Fruit fly (Drosophila melanogaster) whole organism, embryonic: ENCODE measurements around the gene Bdp1.
A peak's percentile ranks its signal among the peaks of the same experiment; 100 is the strongest.

Experiments used
- Abd-B ChIP-seq: fragments of 200-800 bp; sonication (Bioruptor generic); optimal IDR thresholded peaks from 2 replicates; lab custom pipeline; 2018; ENCODE audit warnings: missing biosample characterization, mild to moderate bottlenecking, missing genetic modification characterization, moderate library complexity
- Antp ChIP-seq: fragments of 200-800 bp; sonication (Bioruptor generic); optimal IDR thresholded peaks from 3 replicates; lab custom pipeline; 2016; ENCODE audit warnings: missing biosample characterization, missing genetic modification characterization
- Atf3 ChIP-seq: fragments of 200-800 bp; sonication (Bioruptor generic); optimal IDR thresholded peaks from 3 replicates; lab custom pipeline; 2016; ENCODE audit warnings: missing biosample characterization, missing genetic modification characterization
- CG10366 ChIP-seq: fragments of 200-800 bp; sonication (Bioruptor generic); IDR thresholded peaks from 2 replicates; pipeline ENCODE4 v1.3.6; 2022; ENCODE audit warnings: missing biosample characterization, missing genetic modification characterization
- CG12299 ChIP-seq: fragments of 200-800 bp; sonication (Bioruptor generic); optimal IDR thresholded peaks from 2 replicates; lab custom pipeline; 2018; ENCODE audit warnings: missing biosample characterization, mild to moderate bottlenecking, missing genetic modification characterization
- CG14860 ChIP-seq: fragments of 200-800 bp; sonication (Bioruptor generic); IDR thresholded peaks from 3 replicates; pipeline ENCODE4 v1.3.6; 2022; ENCODE audit warnings: missing biosample characterization, missing genetic modification characterization; ENCODE audit not compliant: partially characterized antibody
- CG14965 ChIP-seq: fragments of 200-800 bp; sonication (Bioruptor generic); optimal IDR thresholded peaks from 2 replicates; lab custom pipeline; 2016; ENCODE audit warnings: missing biosample characterization, missing genetic modification characterization, borderline replicate concordance
- CG1602 ChIP-seq: fragments of 200-800 bp; sonication (Bioruptor generic); optimal IDR thresholded peaks from 3 replicates; lab custom pipeline; 2016; ENCODE audit warnings: missing biosample characterization, missing genetic modification characterization
- CG16779 ChIP-seq: fragments of 200-800 bp; sonication (Bioruptor generic); IDR thresholded peaks from 2 replicates; pipeline ENCODE4 v1.3.6; 2022; ENCODE audit warnings: missing biosample characterization, missing genetic modification characterization
- CG16815 ChIP-seq: fragments of 200-800 bp; sonication (Bioruptor generic); optimal IDR thresholded peaks from 3 replicates; lab custom pipeline; 2017; ENCODE audit warnings: missing biosample characterization, mild to moderate bottlenecking, missing genetic modification characterization
- CG18619 ChIP-seq: fragments of 200-800 bp; sonication (Bioruptor generic); optimal IDR thresholded peaks from 3 replicates; lab custom pipeline; 2017; ENCODE audit warnings: missing biosample characterization, mild to moderate bottlenecking, missing genetic modification characterization
- CG3838 ChIP-seq: fragments of 200-800 bp; sonication (Bioruptor generic); optimal IDR thresholded peaks from 3 replicates; lab custom pipeline; 2016; ENCODE audit warnings: missing biosample characterization, missing genetic modification characterization
- CG4328 ChIP-seq: fragments of 200-800 bp; sonication (Bioruptor generic); optimal IDR thresholded peaks from 3 replicates; lab custom pipeline; 2017; ENCODE audit warnings: missing biosample characterization, missing genetic modification reagents, missing genetic modification characterization
- CG4854 ChIP-seq: fragments of 200-800 bp; sonication (Bioruptor generic); optimal IDR thresholded peaks from 2 replicates; lab custom pipeline; 2016; ENCODE audit warnings: missing biosample characterization, missing genetic modification characterization, inconsistent platforms
- CG6689 ChIP-seq: fragments of 200-800 bp; sonication (Bioruptor generic); IDR thresholded peaks from 2 replicates; pipeline ENCODE4 v1.3.6; 2022; ENCODE audit warnings: missing biosample characterization, missing genetic modification characterization
- CG6765 ChIP-seq: fragments of 200-800 bp; sonication (Bioruptor generic); optimal IDR thresholded peaks from 3 replicates; lab custom pipeline; 2017; ENCODE audit warnings: missing biosample characterization, mild to moderate bottlenecking, missing genetic modification characterization
- CG6813 ChIP-seq: fragments of 200-800 bp; sonication (Bioruptor generic); optimal IDR thresholded peaks from 2 replicates; lab custom pipeline; 2017; ENCODE audit warnings: missing biosample characterization, missing genetic modification characterization, mild to moderate bottlenecking, moderate library complexity, missing genetic modification reagents
- D19A ChIP-seq: fragments of 200-800 bp; optimal IDR thresholded peaks from 3 replicates; lab custom pipeline; 2019; ENCODE audit warnings: missing biosample characterization, mild to moderate bottlenecking, missing genetic modification characterization, moderate library complexity
- Dbx ChIP-seq: fragments of 200-800 bp; sonication (Bioruptor generic); IDR thresholded peaks from 3 replicates; pipeline ENCODE4 v1.3.6; 2022; ENCODE audit warnings: missing biosample characterization, missing genetic modification characterization
- Dip2 ChIP-seq: fragments of 200-800 bp; sonication (Bioruptor generic); IDR thresholded peaks from 2 replicates; pipeline ENCODE4 v1.3.6; 2022; ENCODE audit warnings: missing biosample characterization, missing genetic modification characterization
- Eip74EF ChIP-seq, 2 experiments: fragments of 200-800 bp in 1 of 2; fragments of >200 bp in 1 of 2; sonication (Bioruptor generic) in 1 of 2; optimal IDR thresholded peaks; 2 replicates each; lab custom pipeline; 2017 to 2019; ENCODE audit warnings: missing biosample characterization in 2 of 2, missing genetic modification characterization in 2 of 2, mild to moderate bottlenecking in 1 of 2, moderate library complexity in 1 of 2
- Fer1 ChIP-seq: fragments of 200-800 bp; sonication (Bioruptor generic); optimal IDR thresholded peaks from 2 replicates; lab custom pipeline; 2017; ENCODE audit warnings: missing biosample characterization, mild to moderate bottlenecking, missing genetic modification characterization
- Fer2 ChIP-seq: fragments of 200-800 bp; sonication (Bioruptor generic); optimal IDR thresholded peaks from 2 replicates; lab custom pipeline; 2018; ENCODE audit warnings: missing biosample characterization, mild to moderate bottlenecking, missing genetic modification characterization, moderate library complexity
- Hmx ChIP-seq: fragments of 200-800 bp; sonication (Bioruptor generic); optimal IDR thresholded peaks from 2 replicates; lab custom pipeline; 2016; ENCODE audit warnings: missing biosample characterization, missing genetic modification characterization
- MTF-1 ChIP-seq: fragments of 200-800 bp; sonication (Bioruptor generic); optimal IDR thresholded peaks from 2 replicates; lab custom pipeline; 2018; ENCODE audit warnings: missing biosample characterization, mild to moderate bottlenecking, missing genetic modification characterization, borderline replicate concordance
- Max ChIP-seq: fragments of 200-800 bp; sonication (Bioruptor generic); optimal IDR thresholded peaks from 2 replicates; lab custom pipeline; 2016; ENCODE audit warnings: missing biosample characterization, mild to moderate bottlenecking, missing genetic modification characterization
- Myb ChIP-seq: fragments of 200-800 bp; sonication (Bioruptor generic); optimal IDR thresholded peaks from 2 replicates; lab custom pipeline; 2016; ENCODE audit warnings: missing biosample characterization, missing genetic modification characterization
- Poxn ChIP-seq: fragments of 200-800 bp; sonication (Bioruptor generic); IDR thresholded peaks from 2 replicates; pipeline ENCODE4 v1.3.6; 2022; ENCODE audit warnings: missing biosample characterization, missing genetic modification characterization
- Sry-β ChIP-seq: fragments of 200-800 bp; sonication (Bioruptor generic); optimal IDR thresholded peaks from 2 replicates; lab custom pipeline; 2018; ENCODE audit warnings: missing biosample characterization, mild to moderate bottlenecking, missing genetic modification characterization, moderate library complexity
- Vsx1 ChIP-seq: fragments of 200-800 bp; sonication (Bioruptor generic); optimal IDR thresholded peaks from 2 replicates; lab custom pipeline; 2017; ENCODE audit warnings: missing biosample characterization, mild to moderate bottlenecking, missing genetic modification characterization, missing genetic modification reagents
- YL-1 ChIP-seq: fragments of 200-800 bp; sonication (Bioruptor generic); optimal IDR thresholded peaks from 3 replicates; lab custom pipeline; 2017; ENCODE audit warnings: missing biosample characterization, mild to moderate bottlenecking, missing genetic modification characterization
- ab ChIP-seq: fragments of 200-800 bp; sonication (Bioruptor generic); optimal IDR thresholded peaks from 2 replicates; lab custom pipeline; 2016; ENCODE audit warnings: missing biosample characterization, missing genetic modification characterization
- corto ChIP-seq: fragments of 200-800 bp; sonication (Bioruptor generic); optimal IDR thresholded peaks from 2 replicates; lab custom pipeline; 2016; ENCODE audit warnings: missing biosample characterization, mild to moderate bottlenecking, missing genetic modification characterization, moderate library complexity
- dati ChIP-seq: fragments of 200-800 bp; sonication (Bioruptor generic); IDR thresholded peaks from 2 replicates; pipeline ENCODE4 v1.3.6; 2022; ENCODE audit warnings: missing biosample characterization, missing genetic modification characterization
- en ChIP-seq: fragments of 200-800 bp; sonication (Bioruptor generic); optimal IDR thresholded peaks from 2 replicates; lab custom pipeline; 2016; ENCODE audit warnings: missing biosample characterization, missing genetic modification characterization
- ewg ChIP-seq: fragments of 200-800 bp; sonication (Bioruptor generic); optimal IDR thresholded peaks from 3 replicates; lab custom pipeline; 2017; ENCODE audit warnings: mild to moderate bottlenecking, missing biosample characterization, missing genetic modification reagents, missing genetic modification characterization
- fd64A ChIP-seq: fragments of 200-800 bp; sonication (Bioruptor generic); optimal IDR thresholded peaks from 3 replicates; lab custom pipeline; 2018; ENCODE audit warnings: missing biosample characterization, mild to moderate bottlenecking, missing genetic modification characterization
- hkb ChIP-seq, 2 experiments: fragments of 200-800 bp in 1 of 2; fragments of >200 bp in 1 of 2; sonication (Bioruptor generic) in 1 of 2; IDR thresholded peaks in 1 of 2; optimal IDR thresholded peaks in 1 of 2; 2 replicates each; pipeline versions ENCODE4 v1.3.6 to Lab custom; 2017 to 2022; ENCODE audit warnings: missing biosample characterization in 1 of 2, missing genetic modification characterization in 1 of 2
- jing ChIP-seq: fragments of 200-800 bp; sonication (Bioruptor generic); optimal IDR thresholded peaks from 2 replicates; lab custom pipeline; 2018; ENCODE audit warnings: missing biosample characterization, mild to moderate bottlenecking, missing genetic modification characterization
- lab ChIP-seq: fragments of 200-800 bp; sonication (Bioruptor generic); optimal IDR thresholded peaks from 3 replicates; lab custom pipeline; 2017; ENCODE audit warnings: missing biosample characterization, missing genetic modification characterization, mild to moderate bottlenecking, moderate library complexity, missing genetic modification reagents
- org-1 ChIP-seq: fragments of 200-800 bp; sonication (Bioruptor generic); optimal IDR thresholded peaks from 2 replicates; lab custom pipeline; 2017; ENCODE audit warnings: missing biosample characterization, missing genetic modification characterization
- sens ChIP-seq: fragments of 200-800 bp; sonication (Bioruptor generic); peaks from one replicate; lab custom pipeline; 2016; ENCODE audit warnings: missing biosample characterization, missing genetic modification characterization
- sima ChIP-seq: fragments of 200-800 bp; sonication (Bioruptor generic); optimal IDR thresholded peaks from 2 replicates; lab custom pipeline; 2016; ENCODE audit warnings: missing biosample characterization, missing genetic modification characterization
- ssp ChIP-seq: fragments of 200-800 bp; sonication (Bioruptor generic); IDR thresholded peaks from 2 replicates; pipeline ENCODE4 v1.3.6; 2022; ENCODE audit warnings: missing biosample characterization, missing genetic modification characterization
- stwl ChIP-seq: fragments of 200-800 bp; sonication (Bioruptor generic); optimal IDR thresholded peaks from 3 replicates; lab custom pipeline; 2018; ENCODE audit warnings: missing biosample characterization, mild to moderate bottlenecking, missing genetic modification characterization, moderate library complexity
- unpg ChIP-seq: fragments of 200-800 bp; sonication (Bioruptor generic); optimal IDR thresholded peaks from 3 replicates; lab custom pipeline; 2018; ENCODE audit warnings: missing biosample characterization, mild to moderate bottlenecking, missing genetic modification characterization, moderate library complexity
- zfh1 ChIP-seq: fragments of 200-800 bp; sonication (Bioruptor generic); IDR thresholded peaks from 3 replicates; pipeline ENCODE4 v1.3.6; 2022; ENCODE audit warnings: missing biosample characterization, missing genetic modification characterization

The Bdp1 gene

DNA sequence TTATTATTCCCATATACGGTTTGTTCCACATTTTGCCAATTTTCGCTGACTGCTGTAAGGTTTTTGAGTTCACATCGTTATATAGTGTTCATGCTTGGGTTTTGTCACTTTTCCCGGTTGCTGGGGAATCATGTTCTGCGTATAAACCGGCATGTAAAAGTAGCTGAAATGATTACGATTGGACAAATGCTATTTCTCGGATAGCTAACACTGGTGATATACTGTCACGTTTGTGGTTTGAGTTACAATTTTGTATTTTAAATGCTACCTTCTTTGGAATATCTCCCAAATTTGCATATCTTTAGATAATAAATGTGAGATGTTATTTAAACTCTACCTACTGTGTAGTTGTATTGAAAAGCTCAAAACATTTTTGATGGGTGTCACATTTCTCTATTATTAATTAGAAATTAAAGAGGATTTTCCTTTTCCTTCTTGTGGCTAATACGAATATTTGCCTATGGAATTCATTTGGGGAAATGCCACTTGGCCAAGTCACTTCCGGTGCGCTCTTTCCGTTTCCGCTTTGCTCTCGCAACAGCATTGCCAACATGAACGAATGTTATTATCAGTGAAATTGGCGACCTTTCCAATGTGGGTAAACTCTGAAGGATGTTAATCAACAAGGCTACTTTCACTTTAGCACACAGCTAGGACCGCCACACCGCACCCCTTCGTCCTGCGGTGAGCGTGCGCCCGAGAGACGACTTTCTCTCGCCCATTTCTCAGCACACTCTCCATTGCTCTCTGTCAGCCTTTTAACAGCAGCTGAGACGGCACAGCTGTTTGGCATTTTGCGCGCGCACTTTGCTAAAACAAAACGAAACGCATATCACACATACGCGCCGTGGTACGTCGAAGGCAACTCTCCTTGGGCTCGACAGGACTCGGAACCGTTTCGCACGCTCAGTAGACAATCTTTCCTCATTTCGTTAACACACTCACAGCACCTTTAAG is 41.1 kb upstream of the Bdp1 start, which contains the start of the genes CG16956, CG42784 and CG43850 (continued):
- no peak for TF ChIP-seq stwl (tag; lab: Kevin White, UChicago)
- no peak for TF ChIP-seq CG1602 (GFP tag; lab: Kevin White, UChicago)
- TF ChIP-seq fd64A (GFP tag; lab: Kevin White, UChicago) = peak; percentile 17
- TF ChIP-seq lab = peak; percentile 94
- peak; percentile 63 for TF ChIP-seq CG4328
- TF ChIP-seq dati (GFP tag; lab: Robert Waterston, UW) = no peak
- TF ChIP-seq CG12299 (tag; lab: Kevin White, UChicago) = peak; percentile 82
- TF ChIP-seq ab (GFP tag; lab: Kevin White, UChicago) = no peak
- no peak for TF ChIP-seq Poxn (GFP tag; lab: Robert Waterston, UW)
- TF ChIP-seq sens (GFP tag; lab: Kevin White, UChicago) = peak; percentile 82
- TF ChIP-seq Atf3 = no peak
- no peak for TF ChIP-seq CG14965 (GFP tag; lab: Kevin White, UChicago)
- TF ChIP-seq Max (GFP tag; lab: Kevin White, UChicago) = no peak
- TF ChIP-seq ewg (GFP tag; lab: Kevin White, UChicago) = peak; percentile 89
- no peak for TF ChIP-seq D19A (tag; lab: Kevin White, UChicago)
- TF ChIP-seq CG3838 (GFP tag; lab: Kevin White, UChicago) = no peak
- peak; percentile 90 for TF ChIP-seq CG6765
- no peak for TF ChIP-seq CG6689 (GFP tag; lab: Robert Waterston, UW)
- TF ChIP-seq Sry-β = no peak
- TF ChIP-seq CG4854 (GFP tag; lab: Kevin White, UChicago) = no peak
- peak; percentile 55 for TF ChIP-seq YL-1
- TF ChIP-seq org-1 = peak; percentile 68
- TF ChIP-seq Antp (GFP tag; lab: Kevin White, UChicago) = no peak
- TF ChIP-seq CG16815 (GFP tag; lab: Kevin White, UChicago) = no peak
- no peak for TF ChIP-seq CG14860 (GFP tag; lab: Robert Waterston, UW)
- no peak for TF ChIP-seq CG10366
- TF ChIP-seq Dip2 (GFP tag; lab: Robert Waterston, UW) = no peak
- peak; percentile 67 for TF ChIP-seq unpg
- TF ChIP-seq Vsx1 (GFP tag; lab: Kevin White, UChicago) = peak; percentile 65
- no peak for TF ChIP-seq Myb
- TF ChIP-seq Hmx (GFP tag; lab: Kevin White, UChicago) = no peak
- TF ChIP-seq ssp (GFP tag; lab: Robert Waterston, UW) = no peak
- TF ChIP-seq CG6813 = peak; percentile 85
- TF ChIP-seq corto = no peak
- TF ChIP-seq sima (GFP tag; lab: Kevin White, UChicago) = no peak
- TF ChIP-seq zfh1 = no peak
- peak; percentile 84 for TF ChIP-seq MTF-1 (GFP tag; lab: Kevin White, UChicago)
- peak; percentile 46 for TF ChIP-seq Fer2
- peak; percentile 92 for TF ChIP-seq Fer1 (GFP tag; lab: Kevin White, UChicago)
- no peak for TF ChIP-seq en (GFP tag; lab: Kevin White, UChicago)
- no peak for TF ChIP-seq CG16779
- TF ChIP-seq CG18619 (GFP tag; lab: Kevin White, UChicago) = peak; percentile 69
- no peak for TF ChIP-seq Dbx (GFP tag; lab: Robert Waterston, UW)
- no peak for TF ChIP-seq jing (GFP tag; lab: Kevin White, UChicago)
- TF ChIP-seq Abd-B (GFP tag; lab: Kevin White, UChicago) = no peak
- TF ChIP-seq hkb (optimal IDR thresholded peaks at IDR 0.05; lab: Kevin White, UChicago) = no peak
- TF ChIP-seq hkb (GFP tag; IDR thresholded peaks at IDR 0.05; lab: Robert Waterston, UW) = no peak; the same call in 1 of the 2 replicates
- TF ChIP-seq Eip74EF (GFP tag; optimal IDR thresholded peaks at IDR 0.05; lab: Kevin White, UChicago) = no peak
